Fruit fly (Drosophila melanogaster): Measurements from ENCODE around the gene side-VII.

The side-VII gene

DNA sequence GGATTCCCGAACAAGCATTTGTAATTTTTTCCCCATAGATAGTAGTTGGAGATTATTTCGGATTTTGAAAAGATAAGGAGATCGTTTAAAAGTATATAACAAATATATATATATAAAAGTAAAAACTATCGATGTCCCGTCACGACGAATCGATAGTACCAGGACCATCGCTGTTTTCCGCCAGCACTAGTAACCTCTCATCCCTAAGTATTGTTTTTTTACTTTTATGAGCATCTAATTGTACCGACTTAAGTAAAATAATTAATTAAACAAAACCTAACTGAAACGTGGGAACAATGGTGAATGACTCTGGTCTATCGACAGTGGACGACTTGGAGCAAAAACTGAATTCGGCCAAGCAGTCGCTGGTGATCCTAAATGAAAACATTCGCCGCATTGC, 934 bp upstream of the side-VII start, which contains the start of gene Pnn:
Pnn (plus strand) TSS at position 187 of the 400 bp plus-strand sequence.
- TF ChIP-seq Eip78C (GFP tag) (peak; percentile 43), CG11762 (GFP tag; optimal IDR thresholded peaks at IDR 0.05; ENCODE audit: insufficient read depth) (no peak)

DNA sequence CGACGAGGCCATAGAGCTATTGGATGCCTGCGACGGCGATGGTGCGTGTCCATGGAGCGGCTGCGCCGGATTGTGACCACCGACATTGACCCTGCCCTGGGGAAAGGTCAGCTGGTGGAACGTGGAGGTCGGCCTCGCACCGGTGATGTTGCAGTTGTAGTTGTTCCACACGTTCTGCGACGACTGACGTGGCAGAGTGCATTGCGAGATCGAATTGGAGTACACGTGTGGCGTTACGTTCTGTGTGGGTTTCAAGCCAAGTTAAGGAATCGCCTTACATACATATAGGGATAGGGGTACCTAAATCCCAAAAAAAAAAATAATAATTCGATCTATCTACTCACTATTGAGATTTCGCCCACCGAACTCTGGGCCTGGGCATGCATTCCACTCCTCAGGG, 4.6 kb downstream of the side-VII start:
- peak; percentile 54 for TF ChIP-seq svp (GFP tag)
- no peak for TF ChIP-seq ss (GFP tag; optimal IDR thresholded peaks at IDR 0.05)

DNA sequence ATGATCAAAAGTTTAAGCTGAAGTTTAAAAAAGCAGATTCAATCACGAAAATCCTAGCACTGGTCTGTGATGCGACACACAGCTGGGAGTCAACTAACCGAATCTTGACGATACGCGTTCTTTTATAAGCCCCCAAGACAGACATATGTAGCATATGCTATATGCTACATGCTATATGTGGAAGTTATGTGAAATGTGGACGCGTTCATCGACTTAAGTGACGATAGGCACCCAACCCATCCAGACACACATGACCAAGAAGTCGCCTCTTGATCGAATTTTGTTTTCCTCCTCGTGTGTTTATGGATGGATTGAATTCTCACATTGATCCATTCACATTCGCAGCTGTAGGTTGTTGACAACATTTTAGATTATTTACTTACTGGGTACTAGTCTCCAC, 6.6 kb downstream of the side-VII start, which contains the start of gene alphaTub85E:
alphaTub85E (minus strand) TSS at position 101 of the 400 bp plus-strand sequence.
- no peak for TF ChIP-seq Gug (GFP tag; IDR thresholded peaks at IDR 0.05)
- TF ChIP-seq salr (GFP tag; optimal IDR thresholded peaks at IDR 0.05) = no peak
- no peak for TF ChIP-seq CG16779 (tag; optimal IDR thresholded peaks at IDR 0.05)

DNA sequence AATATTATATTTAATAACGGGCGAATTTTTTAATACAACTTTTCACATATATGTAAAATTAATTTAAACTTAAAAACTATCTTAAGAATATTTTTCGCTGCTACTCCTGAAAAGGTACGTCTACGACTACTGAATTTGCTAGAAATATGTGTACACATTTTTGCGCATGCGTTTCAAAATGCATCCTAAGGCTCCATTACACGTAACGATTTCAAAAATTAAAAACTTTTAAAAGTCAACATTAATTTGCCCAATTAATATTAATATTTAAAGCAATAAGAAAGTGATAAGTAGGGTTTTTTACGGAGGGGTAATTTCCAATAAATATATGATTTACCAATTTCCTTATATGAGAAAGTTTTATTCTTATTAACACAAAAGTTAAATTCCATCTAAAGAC, 9.0 kb downstream of the side-VII start, which contains the start of gene FoxP:
FoxP (minus strand) TSS at position 89 of the 400 bp plus-strand sequence.
- no peak for TF ChIP-seq CG6276 (GFP tag; optimal IDR thresholded peaks at IDR 0.05)
- TF ChIP-seq Sox14 (GFP tag; optimal IDR thresholded peaks at IDR 0.05) = no peak
- TF ChIP-seq CG15336 (GFP tag; IDR thresholded peaks at IDR 0.05) = no peak
- no peak for TF ChIP-seq CG6792 (GFP tag; optimal IDR thresholded peaks at IDR 0.05)
- TF ChIP-seq CG8319 (GFP tag; optimal IDR thresholded peaks at IDR 0.05) = no peak
- TF ChIP-seq Blimp-1 (GFP tag; optimal IDR thresholded peaks at IDR 0.05) = no peak
- no peak for TF ChIP-seq CG6808 (GFP tag; optimal IDR thresholded peaks at IDR 0.05)
- TF ChIP-seq dsx (GFP tag; optimal IDR thresholded peaks at IDR 0.05; ENCODE audit: poor library complexity, severe bottlenecking) = no peak
- TF ChIP-seq Eip93F (GFP tag; optimal IDR thresholded peaks at IDR 0.05) = no peak
- TF ChIP-seq CG11902 (GFP tag; optimal IDR thresholded peaks at IDR 0.05) = no peak
- TF ChIP-seq Hr39 (GFP tag; optimal IDR thresholded peaks at IDR 0.05) = no peak
- TF ChIP-seq svp (GFP tag) = no peak
- TF ChIP-seq vri (GFP tag; optimal IDR thresholded peaks at IDR 0.05) = no peak

DNA sequence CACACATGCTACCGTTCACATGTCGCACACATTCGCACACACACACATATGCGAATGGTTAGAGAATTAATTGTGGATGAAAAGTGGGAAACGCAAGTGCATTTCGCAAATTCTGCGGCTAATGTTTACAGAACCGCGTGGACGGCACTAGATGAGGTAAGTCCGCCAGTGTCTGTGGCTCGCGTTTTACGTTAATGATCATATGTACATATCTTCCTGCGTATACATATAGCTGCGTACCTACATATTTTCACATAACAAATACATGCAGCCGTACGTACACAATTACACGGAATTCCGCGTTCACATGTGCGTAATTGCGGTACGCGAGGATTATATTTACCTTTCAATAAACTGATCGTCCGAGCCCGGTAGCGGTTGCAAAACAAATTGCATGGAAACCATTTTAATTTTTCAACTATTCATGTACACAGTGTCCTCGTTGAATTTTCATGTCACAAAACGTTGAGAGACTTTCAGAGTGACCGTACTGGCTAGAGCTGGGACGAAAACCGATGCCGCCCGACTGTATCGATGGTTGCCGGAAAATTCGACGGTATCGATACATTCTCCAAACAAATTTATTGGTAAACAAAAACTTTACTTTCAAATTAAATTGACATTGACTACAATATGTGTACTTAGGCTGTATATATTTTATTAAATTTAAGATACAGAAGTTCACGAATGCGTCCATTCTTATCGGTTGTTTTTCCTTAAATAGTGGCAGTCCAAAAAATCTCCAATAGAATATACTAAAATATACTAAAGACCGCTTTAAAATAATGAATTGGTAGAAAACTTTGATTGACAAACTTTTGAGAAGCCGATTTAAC, 14.4 kb downstream of the side-VII start, which contains the start of gene hyd:
hyd (minus strand) TSS at position 495 of the 836 bp plus-strand sequence.
- TF ChIP-seq net (GFP tag; optimal IDR thresholded peaks at IDR 0.05) (no peak), fkh (GFP tag; optimal IDR thresholded peaks at IDR 0.05) (peak; percentile 55)

DNA sequence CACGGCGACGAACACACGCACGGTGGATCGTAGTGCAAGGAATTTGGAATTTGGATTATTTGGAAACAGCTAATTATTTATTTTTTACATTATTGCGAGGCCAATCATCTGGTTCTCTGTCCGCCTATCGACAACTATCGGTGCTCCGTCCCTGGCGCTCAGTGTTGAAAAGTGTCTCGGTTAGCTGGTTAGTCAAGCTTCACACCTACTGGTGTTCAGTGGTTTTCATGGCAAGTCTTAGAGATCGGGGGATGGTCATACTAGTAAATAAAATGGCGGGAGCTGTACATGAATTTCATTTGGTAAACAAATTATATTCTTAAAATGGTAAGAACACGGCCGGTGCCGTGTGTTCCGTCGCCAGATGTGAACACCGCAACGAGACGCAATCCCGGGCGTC, 28.9 kb downstream of the side-VII start, which contains the start of the genes trbd and dmt:
trbd (minus strand) TSS at position 152 of the 400 bp plus-strand sequence.
dmt (plus strand) TSS at position 257 of the 400 bp plus-strand sequence.
- TF ChIP-seq CG6854 (GFP tag; optimal IDR thresholded peaks at IDR 0.05) = peak; percentile 75
- TF ChIP-seq spab (GFP tag; optimal IDR thresholded peaks at IDR 0.05) = no peak
- peak; percentile 99 for TF ChIP-seq fkh (GFP tag; optimal IDR thresholded peaks at IDR 0.05)
- no peak for TF ChIP-seq fd85E (GFP tag; optimal IDR thresholded peaks at IDR 0.05)
- peak; percentile 41 for TF ChIP-seq Blimp-1 (GFP tag; optimal IDR thresholded peaks at IDR 0.05)

DNA sequence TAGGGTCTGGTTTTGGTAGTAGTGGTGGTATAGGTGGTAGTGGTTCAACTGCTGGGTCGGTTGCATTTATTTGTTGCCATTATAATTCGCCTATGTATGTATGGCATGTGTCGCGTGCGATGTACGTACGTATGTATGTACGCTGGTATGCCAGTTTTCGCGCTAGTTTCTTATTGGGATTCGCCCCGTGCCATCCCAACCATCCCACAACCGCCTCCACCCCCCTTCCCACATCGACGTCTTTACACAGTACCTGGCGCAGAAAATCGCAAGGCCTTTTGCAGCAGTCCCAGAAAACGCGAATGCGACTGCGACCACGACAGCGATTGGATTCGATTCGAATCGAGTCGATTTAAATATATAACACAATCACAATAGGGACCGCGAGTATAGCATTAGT, 29.6 kb downstream of the side-VII start:
- TF ChIP-seq CG3919 (GFP tag; optimal IDR thresholded peaks at IDR 0.05) (no peak), fd85E (GFP tag; optimal IDR thresholded peaks at IDR 0.05) (no peak), dsx (GFP tag; optimal IDR thresholded peaks at IDR 0.05; ENCODE audit: poor library complexity, severe bottlenecking) (no peak), Hr4 (GFP tag; optimal IDR thresholded peaks at IDR 0.05) (no peak), Met (GFP tag; optimal IDR thresholded peaks at IDR 0.05) (no peak), Lpt (GFP tag; optimal IDR thresholded peaks at IDR 0.05) (no peak), CG8319 (GFP tag; optimal IDR thresholded peaks at IDR 0.05) (no peak), CG3032 (tag; optimal IDR thresholded peaks at IDR 0.05) (no peak)
